Fruit fly (Drosophila melanogaster) whole organism, prepupa: ENCODE results near the gene CG3091.
A peak's percentile ranks its signal among the peaks of the same experiment; 100 is the strongest.

Experiments used
- CG11294 ChIP-seq: fragments of 200-800 bp; sonication (Bioruptor generic); IDR thresholded peaks from 2 replicates; pipeline ENCODE4 v1.3.6; 2022; ENCODE audit warnings: missing biosample characterization, missing genetic modification characterization
- CG15336 ChIP-seq: fragments of 200-800 bp; sonication (Bioruptor generic); IDR thresholded peaks from 2 replicates; pipeline ENCODE4 v1.3.6; 2022; ENCODE audit warnings: missing biosample characterization, missing genetic modification characterization
- CG34406 ChIP-seq: fragments of 200-800 bp; sonication (Bioruptor generic); optimal IDR thresholded peaks from 3 replicates; lab custom pipeline; 2016; ENCODE audit warnings: missing biosample characterization, missing genetic modification characterization
- CG6276 ChIP-seq: fragments of 200-800 bp; sonication (Bioruptor generic); optimal IDR thresholded peaks from 2 replicates; lab custom pipeline; 2017; ENCODE audit warnings: missing biosample characterization, mild to moderate bottlenecking, missing genetic modification characterization
- Eip93F ChIP-seq: fragments of 200-800 bp; sonication (Bioruptor generic); optimal IDR thresholded peaks from 2 replicates; lab custom pipeline; 2016; ENCODE audit warnings: missing biosample characterization, mild to moderate bottlenecking, missing genetic modification characterization
- Ets21C ChIP-seq: fragments of 200-800 bp; sonication (Bioruptor generic); optimal IDR thresholded peaks from 3 replicates; lab custom pipeline; 2016; ENCODE audit warnings: missing biosample characterization, missing genetic modification characterization
- Ets96B ChIP-seq: fragments of 200-800 bp; optimal IDR thresholded peaks from 2 replicates; lab custom pipeline; 2019; ENCODE audit warnings: missing biosample characterization, mild to moderate bottlenecking, missing genetic modification characterization, moderate library complexity
- OdsH ChIP-seq: fragments of 200-800 bp; sonication (Bioruptor generic); optimal IDR thresholded peaks from 3 replicates; lab custom pipeline; 2016; ENCODE audit warnings: missing biosample characterization, missing genetic modification characterization
- Sox102F ChIP-seq: fragments of 200-800 bp; sonication (Bioruptor generic); optimal IDR thresholded peaks from 2 replicates; lab custom pipeline; 2016; ENCODE audit warnings: missing biosample characterization, mild to moderate bottlenecking, missing genetic modification characterization
- dsx ChIP-seq: fragments of 200-800 bp; optimal IDR thresholded peaks from 3 replicates; lab custom pipeline; 2019; ENCODE audit warnings: missing biosample characterization, mild to moderate bottlenecking, missing genetic modification characterization, moderate library complexity; ENCODE audit not compliant: poor library complexity, severe bottlenecking
- fkh ChIP-seq: fragments of 200-800 bp; sonication (Bioruptor generic); optimal IDR thresholded peaks from 3 replicates; lab custom pipeline; 2017; ENCODE audit warnings: missing biosample characterization, mild to moderate bottlenecking, missing genetic modification characterization, moderate library complexity
- topi ChIP-seq: fragments of 200-800 bp; sonication (Bioruptor generic); optimal IDR thresholded peaks from 3 replicates; lab custom pipeline; 2016; ENCODE audit warnings: missing biosample characterization, missing genetic modification characterization
- vri ChIP-seq: fragments of 200-800 bp; sonication (Bioruptor generic); optimal IDR thresholded peaks from 3 replicates; lab custom pipeline; 2016; ENCODE audit warnings: missing biosample characterization, mild to moderate bottlenecking, missing genetic modification characterization

DNA sequence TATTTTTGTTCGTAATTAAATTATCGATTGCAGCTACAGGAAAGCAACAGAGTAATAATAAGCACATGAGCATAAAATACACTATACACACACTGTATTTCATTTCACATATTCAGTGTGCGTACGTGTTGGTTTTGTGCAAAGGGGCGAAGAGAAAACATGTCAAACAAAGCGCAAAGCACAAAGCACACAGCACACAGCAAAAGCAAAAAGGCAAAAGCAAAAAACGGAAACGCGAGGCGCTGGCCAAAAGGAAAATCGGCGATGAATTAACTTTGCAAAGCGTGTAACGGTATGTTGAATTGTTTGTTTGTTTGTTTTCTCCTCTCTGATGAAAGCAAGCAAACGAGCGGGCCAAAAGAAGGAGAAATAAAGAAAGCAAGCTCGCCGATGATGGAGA is 34.3 kb upstream of the CG3091 start:
- TF ChIP-seq CG34406 (GFP tag; lab: Kevin White, UChicago) (no peak), Sox102F (GFP tag; lab: Kevin White, UChicago) (peak; percentile 16), Eip93F (GFP tag; lab: Kevin White, UChicago) (peak; percentile 16), CG11294 (GFP tag; lab: Robert Waterston, UW) (no peak), vri (no peak), dsx (peak; percentile 33), CG6276 (GFP tag; lab: Kevin White, UChicago) (no peak), fkh (GFP tag; lab: Kevin White, UChicago) (peak; percentile 35), topi (GFP tag; lab: Kevin White, UChicago) (no peak), CG15336 (0 out of 2 replicates have a peak, but pooled peaks have one; percentile 8), Ets21C (GFP tag; lab: Kevin White, UChicago) (no peak), OdsH (no peak), Ets96B (no peak)
